Worm (Caenorhabditis elegans) whole organism, L2 larva: Measurements from ENCODE around the gene col-113.

ENCODE experiments used
- C34F6.9 ChIP-seq: fragments of 150-350 bp; optimal IDR thresholded peaks from 2 replicates; lab custom pipeline; 2014; ENCODE audit warnings: missing biosample characterization, missing genetic modification characterization
- F13H6.1 ChIP-seq: sonication (generic microtip); optimal IDR thresholded peaks from 2 replicates; lab custom pipeline; 2016; ENCODE audit warnings: missing genetic modification characterization, missing compliant biosample characterization
- R02D3.7 ChIP-seq: fragments of 150-350 bp; optimal IDR thresholded peaks from 2 replicates; lab custom pipeline; 2014; ENCODE audit warnings: missing biosample characterization, missing genetic modification characterization
- Y55F3AM.14 ChIP-seq: fragments of 200-800 bp; sonication (Bioruptor generic); optimal IDR thresholded peaks from 2 replicates; lab custom pipeline; 2018; ENCODE audit warnings: mild to moderate bottlenecking, missing genetic modification characterization, missing compliant biosample characterization
- blmp-1 ChIP-seq: sonication (generic microtip); optimal IDR thresholded peaks from 2 replicates; lab custom pipeline; 2017; ENCODE audit warnings: missing genetic modification characterization, mild to moderate bottlenecking, missing compliant biosample characterization, antibody characterized with exemption, moderate library complexity; ENCODE audit not compliant: insufficient read depth
- ceh-16 ChIP-seq: fragments of 150-350 bp; optimal IDR thresholded peaks from 2 replicates; lab custom pipeline; 2014; ENCODE audit warnings: missing biosample characterization, missing genetic modification characterization
- ceh-82 ChIP-seq: fragments of 150-350 bp; optimal IDR thresholded peaks from 2 replicates; lab custom pipeline; 2014; ENCODE audit warnings: missing biosample characterization, missing genetic modification characterization
- crh-2 ChIP-seq: sonication (generic microtip); optimal IDR thresholded peaks from 2 replicates; lab custom pipeline; 2017; ENCODE audit warnings: missing biosample characterization, missing genetic modification characterization
- dmd-4 ChIP-seq: sonication (generic microtip); optimal IDR thresholded peaks from 2 replicates; lab custom pipeline; 2017; ENCODE audit warnings: missing biosample characterization, missing genetic modification characterization
- egl-27 ChIP-seq: sonication (generic microtip); optimal IDR thresholded peaks from 3 replicates; lab custom pipeline; 2017; ENCODE audit warnings: missing biosample characterization, missing genetic modification reagents, missing genetic modification characterization
- elt-1 ChIP-seq: fragments of 150-350 bp; optimal IDR thresholded peaks from 2 replicates; lab custom pipeline; 2014; ENCODE audit warnings: missing biosample characterization, missing genetic modification characterization
- elt-3 ChIP-seq: sonication (generic microtip); optimal IDR thresholded peaks from 2 replicates; lab custom pipeline; 2017; ENCODE audit warnings: missing biosample characterization, missing genetic modification characterization
- fos-1 ChIP-seq: fragments of 150-350 bp; optimal IDR thresholded peaks from 2 replicates; lab custom pipeline; 2014; ENCODE audit warnings: missing biosample characterization, missing genetic modification characterization
- gmeb-1 ChIP-seq: fragments of 150-350 bp; optimal IDR thresholded peaks from 2 replicates; lab custom pipeline; 2014; ENCODE audit warnings: missing biosample characterization, missing genetic modification characterization
- lin-11 ChIP-seq: fragments of 150-350 bp; sonication (generic microtip); optimal IDR thresholded peaks from 2 replicates; lab custom pipeline; 2014; ENCODE audit warnings: missing biosample characterization, missing genetic modification characterization, inconsistent platforms, mixed read lengths
- lin-13 ChIP-seq: fragments of 150-350 bp; optimal IDR thresholded peaks from 2 replicates; lab custom pipeline; 2014; ENCODE audit warnings: missing biosample characterization, missing genetic modification reagents, missing genetic modification characterization
- lin-39 ChIP-seq: fragments of 150-350 bp; optimal IDR thresholded peaks from 2 replicates; lab custom pipeline; 2014; ENCODE audit warnings: missing biosample characterization, missing genetic modification reagents, missing genetic modification characterization
- mbf-1 ChIP-seq: sonication (generic microtip); optimal IDR thresholded peaks from 2 replicates; lab custom pipeline; 2017; ENCODE audit warnings: missing biosample characterization, missing genetic modification characterization
- mdl-1 ChIP-seq, 2 experiments: fragments of 150-350 bp in 1 of 2; sonication (generic microtip) in 1 of 2; optimal IDR thresholded peaks; 2 replicates each; lab custom pipeline; 2017; ENCODE audit warnings: missing biosample characterization in 2 of 2, missing genetic modification characterization in 2 of 2
- nhr-129 ChIP-seq: fragments of 150-350 bp; optimal IDR thresholded peaks from 2 replicates; lab custom pipeline; 2014; ENCODE audit warnings: missing biosample characterization, missing genetic modification characterization
- nhr-21 ChIP-seq: fragments of 150-350 bp; optimal IDR thresholded peaks from 2 replicates; lab custom pipeline; 2014; ENCODE audit warnings: missing biosample characterization, missing genetic modification characterization
- nhr-237 ChIP-seq: fragments of 150-350 bp; optimal IDR thresholded peaks from 2 replicates; lab custom pipeline; 2014; ENCODE audit warnings: missing biosample characterization, missing genetic modification characterization
- nhr-25 ChIP-seq: fragments of 150-350 bp; sonication (generic microtip); optimal IDR thresholded peaks from 3 replicates; lab custom pipeline; 2014; ENCODE audit warnings: missing biosample characterization, missing genetic modification characterization
- nhr-77 ChIP-seq: fragments of 150-350 bp; optimal IDR thresholded peaks from 2 replicates; lab custom pipeline; 2014; ENCODE audit warnings: missing biosample characterization, missing genetic modification characterization
- peb-1 ChIP-seq: fragments of 150-350 bp; optimal IDR thresholded peaks from 2 replicates; lab custom pipeline; 2014; ENCODE audit warnings: missing biosample characterization, missing genetic modification characterization
- sem-4 ChIP-seq: fragments of 150-350 bp; optimal IDR thresholded peaks from 2 replicates; lab custom pipeline; 2014; ENCODE audit warnings: missing biosample characterization, missing genetic modification reagents, missing genetic modification characterization
- skn-1 ChIP-seq: sonication (generic microtip); optimal IDR thresholded peaks from 2 replicates; lab custom pipeline; 2017; ENCODE audit warnings: missing biosample characterization, missing genetic modification characterization
- sma-3 ChIP-seq: sonication (generic microtip); optimal IDR thresholded peaks from 2 replicates; lab custom pipeline; 2016; ENCODE audit warnings: missing genetic modification reagents, missing genetic modification characterization, missing compliant biosample characterization
- sma-9 ChIP-seq, 2 experiments: fragments of 150-350 bp in 1 of 2; sonication (generic microtip) in 1 of 2; optimal IDR thresholded peaks; 2 replicates each; lab custom pipeline; 2014 to 2016; ENCODE audit warnings: missing genetic modification characterization in 2 of 2, mild to moderate bottlenecking in 1 of 2, missing biosample characterization in 1 of 2, missing compliant biosample characterization in 1 of 2, missing genetic modification reagents in 1 of 2, moderate library complexity in 1 of 2
- snpc-4 ChIP-seq: fragments of 150-350 bp; optimal IDR thresholded peaks from 2 replicates; lab custom pipeline; 2014; ENCODE audit warnings: missing biosample characterization, missing genetic modification characterization
- unc-55 ChIP-seq: fragments of 150-350 bp; sonication (generic microtip); optimal IDR thresholded peaks from 3 replicates; lab custom pipeline; 2014; ENCODE audit warnings: missing biosample characterization, missing genetic modification reagents, missing genetic modification characterization
- unc-62 ChIP-seq: fragments of 150-350 bp; optimal IDR thresholded peaks from 2 replicates; lab custom pipeline; 2014; ENCODE audit warnings: missing biosample characterization, missing genetic modification reagents, missing genetic modification characterization
- zag-1 ChIP-seq: fragments of 150-350 bp; optimal IDR thresholded peaks from 2 replicates; lab custom pipeline; 2014; ENCODE audit warnings: missing biosample characterization, missing genetic modification characterization
- ztf-1 ChIP-seq: fragments of 200-800 bp; sonication (Bioruptor generic); conservative IDR thresholded peaks from 2 replicates; pipeline ENCODE4 v1.3.6; 2022; ENCODE audit warnings: missing genetic modification characterization, missing compliant biosample characterization
- ztf-11 ChIP-seq: sonication (generic microtip); optimal IDR thresholded peaks from 2 replicates; lab custom pipeline; 2017; ENCODE audit warnings: missing biosample characterization, missing genetic modification characterization
- ztf-4 ChIP-seq: fragments of 150-350 bp; optimal IDR thresholded peaks from 2 replicates; lab custom pipeline; 2014; ENCODE audit warnings: missing biosample characterization, missing genetic modification characterization

Gene col-113

ce11 chrIV:7188528-7189422, 36.5 kb upstream of the col-113 start, which contains the start of gene srlf-7:
Gene srlf-7, plus strand, starts transcription at chrIV:7189287.
- TF ChIP-seq F13H6.1 (tag; lab: Kevin White, UChicago) (peak; percentile 43), egl-27 (tag; lab: Kevin White, UChicago) (peak; percentile 77), gmeb-1 (peak; percentile 75), unc-62 (GFP tag; lab: Kevin White, UChicago) (no peak), elt-1 (tag; lab: Kevin White, UChicago) (no peak), elt-3 (tag; lab: Kevin White, UChicago) (no peak), ztf-11 (no peak), sma-9 (GFP tag; optimal IDR thresholded peaks at IDR 0.05; lab: Kevin White, UChicago) (peak; percentile 82), sma-9 (tag; optimal IDR thresholded peaks at IDR 0.05; lab: Kevin White, UChicago) (no peak), skn-1 (tag; lab: Kevin White, UChicago) (no peak), nhr-25 (tag; lab: Kevin White, UChicago) (peak; percentile 70), nhr-21 (tag; lab: Kevin White, UChicago) (peak; percentile 41), dmd-4 (tag; lab: Kevin White, UChicago) (no peak), blmp-1 (tag; lab: Kevin White, UChicago) (peak; percentile 77), unc-55 (GFP tag; lab: Kevin White, UChicago) (no peak), sma-3 (GFP tag; lab: Kevin White, UChicago) (peak; percentile 78), nhr-129 (peak; percentile 27), ztf-4 (tag; lab: Kevin White, UChicago) (no peak), sem-4 (tag; lab: Kevin White, UChicago) (no peak), ceh-16 (tag; lab: Kevin White, UChicago) (no peak), fos-1 (tag; lab: Kevin White, UChicago) (peak; percentile 98), Y55F3AM.14 (GFP tag; lab: Kevin White, UChicago) (no peak), mbf-1 (no peak), zag-1 (tag; lab: Kevin White, UChicago) (no peak), crh-2 (tag; lab: Kevin White, UChicago) (peak; percentile 76), lin-39 (tag; lab: Kevin White, UChicago) (no peak), mdl-1 (tag; optimal IDR thresholded peaks at IDR 0.05; lab: Kevin White, UChicago) (peak in 1 of 2 experiments; percentile 11), C34F6.9 (tag; lab: Kevin White, UChicago) (peak; percentile 21), lin-11 (no peak)

- TF ChIP-seq peb-1 (no peak), ceh-82 (tag; lab: Kevin White, UChicago) (no peak), Y55F3AM.14 (GFP tag; lab: Kevin White, UChicago) (no peak), sem-4 (tag; lab: Kevin White, UChicago) (no peak), sma-9 (GFP tag; optimal IDR thresholded peaks at IDR 0.05; lab: Kevin White, UChicago) (no peak), sma-9 (tag; optimal IDR thresholded peaks at IDR 0.05; lab: Kevin White, UChicago) (no peak), lin-13 (GFP tag; lab: Kevin White, UChicago) (no peak), nhr-237 (tag; lab: Kevin White, UChicago) (no peak)
These were observed 35.7 kb upstream of the col-113 start, which contains the start of gene C42D4.13 for ce11 chrIV:7188030-7188429. Gene C42D4.13, minus strand, starts transcription at chrIV:7188130.

- TF ChIP-seq zag-1 (tag; lab: Kevin White, UChicago) (no peak), R02D3.7 (tag; lab: Kevin White, UChicago) (no peak), nhr-129 (no peak), ztf-1 (GFP tag; lab: Robert Waterston, UW) (no peak), nhr-237 (tag; lab: Kevin White, UChicago) (no peak)
These were observed 34.4 kb upstream of the col-113 start, which contains the start of gene str-249 for ce11 chrIV:7186756-7187155. Gene str-249, minus strand, starts transcription at chrIV:7186856.

- no peak for TF ChIP-seq nhr-129
- TF ChIP-seq nhr-77 (tag; lab: Kevin White, UChicago), result no peak
- TF ChIP-seq snpc-4 (tag; lab: Kevin White, UChicago), result no peak
These were observed 32.3 kb upstream of the col-113 start, which contains the start of gene clec-179 for ce11 chrIV:7184597-7184996. Gene clec-179, minus strand, starts transcription at chrIV:7184697.
